Fruit fly (Drosophila melanogaster): ENCODE measurements around the gene SAK.
A peak's percentile ranks its signal among the peaks of the same experiment; 100 is the strongest.

The SAK gene

dm6 chr3L:21483837-21484236 lies 31.9 kb downstream of the SAK start (continued):
- TF ChIP-seq CG3407 (GFP tag; optimal IDR thresholded peaks at IDR 0.05) (no peak), CG30403 (GFP tag; optimal IDR thresholded peaks at IDR 0.05) (peak; percentile 27), lov (optimal IDR thresholded peaks at IDR 0.05) (no peak), lov (GFP tag; IDR thresholded peaks at IDR 0.05) (no peak), croc (GFP tag; conservative IDR thresholded peaks at IDR 0.05) (no peak), so (GFP tag; IDR thresholded peaks at IDR 0.05) (no peak), nerfin-1 (tag; optimal IDR thresholded peaks at IDR 0.05) (no peak), gce (GFP tag; IDR thresholded peaks at IDR 0.05) (no peak), jumu (GFP tag; optimal IDR thresholded peaks at IDR 0.05) (peak; percentile 38), tap (tag; optimal IDR thresholded peaks at IDR 0.05) (no peak), HHEX (GFP tag; optimal IDR thresholded peaks at IDR 0.05) (no peak), odd (GFP tag; optimal IDR thresholded peaks at IDR 0.05) (no peak), CG42726 (GFP tag; IDR thresholded peaks at IDR 0.05; ENCODE audit: partially characterized antibody) (0 out of 2 replicates have a peak, but pooled peaks have one; percentile 46), CG7556 (GFP tag; optimal IDR thresholded peaks at IDR 0.05) (no peak), dpn (GFP tag; optimal IDR thresholded peaks at IDR 0.05) (peak; percentile 16 to 46), Taf1 (GFP tag; IDR thresholded peaks at IDR 0.05) (no peak), sqz (GFP tag; optimal IDR thresholded peaks at IDR 0.05) (no peak), otp (GFP tag; IDR thresholded peaks at IDR 0.05) (no peak), CHES-1-like (GFP tag; optimal IDR thresholded peaks at IDR 0.05) (peak; percentile 43), Abd-B (GFP tag; optimal IDR thresholded peaks at IDR 0.05) (no peak), Dp (GFP tag; optimal IDR thresholded peaks at IDR 0.05) (peak; percentile 46), Trl (optimal IDR thresholded peaks at IDR 0.05) (no peak), Trl (GFP tag; optimal IDR thresholded peaks at IDR 0.05) (peak; percentile 9), CG6654 (GFP tag; optimal IDR thresholded peaks at IDR 0.05) (no peak), ewg (GFP tag; optimal IDR thresholded peaks at IDR 0.05) (no peak), CG6683 (GFP tag; optimal IDR thresholded peaks at IDR 0.05) (no peak), CG6791 (GFP tag; IDR thresholded peaks at IDR 0.05; ENCODE audit: partially characterized antibody) (no peak), Max (GFP tag; optimal IDR thresholded peaks at IDR 0.05) (no peak), CG9817 (tag; optimal IDR thresholded peaks at IDR 0.05) (no peak), ash1 (GFP tag; optimal IDR thresholded peaks at IDR 0.05) (no peak), Spps (tag; optimal IDR thresholded peaks at IDR 0.05) (no peak), Sox100B (GFP tag; optimal IDR thresholded peaks at IDR 0.05) (no peak), Ada2b (GFP tag; IDR thresholded peaks at IDR 0.05) (no peak), wor (GFP tag; IDR thresholded peaks at IDR 0.05) (no peak), CG18619 (GFP tag; optimal IDR thresholded peaks at IDR 0.05) (no peak), ci (GFP tag; IDR thresholded peaks at IDR 0.05) (peak; percentile 71; the same call in 2 of the 3 replicates), D19B (GFP tag; optimal IDR thresholded peaks at IDR 0.05) (no peak), CG4404 (GFP tag; IDR thresholded peaks at IDR 0.05) (no peak), HmgD (GFP tag; optimal IDR thresholded peaks at IDR 0.05) (peak; percentile 87), Hsf (GFP tag; optimal IDR thresholded peaks at IDR 0.05) (peak; percentile 44), chif (GFP tag; optimal IDR thresholded peaks at IDR 0.05) (peak in 1 of 2 experiments; percentile 40), CrebB (tag; optimal IDR thresholded peaks at IDR 0.05) (no peak), CG8388 (GFP tag; optimal IDR thresholded peaks at IDR 0.05) (no peak), grau (tag; optimal IDR thresholded peaks at IDR 0.05) (no peak), kah (GFP tag; optimal IDR thresholded peaks at IDR 0.05) (no peak), CG4328 (GFP tag; optimal IDR thresholded peaks at IDR 0.05) (no peak), pum (GFP tag; optimal IDR thresholded peaks at IDR 0.05) (peak; percentile 25), Fer3 (tag; optimal IDR thresholded peaks at IDR 0.05) (no peak), Poxn (GFP tag; IDR thresholded peaks at IDR 0.05) (no peak), Xbp1 (GFP tag; optimal IDR thresholded peaks at IDR 0.05) (peak; percentile 27), hkb (optimal IDR thresholded peaks at IDR 0.05) (peak; percentile 27), hkb (GFP tag; IDR thresholded peaks at IDR 0.05) (no peak), peb (GFP tag; IDR thresholded peaks at IDR 0.05) (no peak)

All from whole organism, embryonic.